Worm (Caenorhabditis elegans): ENCODE measurements around the gene F57B1.1.

DNA sequence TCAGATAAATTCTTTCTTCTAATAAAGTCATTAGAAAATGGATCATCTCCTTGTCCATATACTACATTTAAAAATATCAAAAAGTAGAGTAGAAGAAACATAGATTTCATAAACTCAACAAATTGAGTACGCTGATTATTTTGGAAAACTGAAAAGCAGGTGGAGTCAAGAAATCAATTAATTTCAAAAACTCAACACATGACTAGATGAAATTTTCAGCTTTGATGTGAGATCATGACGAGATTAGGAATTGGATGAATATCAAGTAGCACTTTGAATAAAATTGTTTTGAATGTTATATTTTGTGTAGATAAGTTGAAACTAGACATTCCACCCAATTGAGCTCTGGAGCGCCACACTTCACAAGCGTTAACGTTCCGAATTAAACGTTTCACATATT is at the start of gene F57B1.1:
- TF ChIP-seq elt-2 (tag; optimal IDR thresholded peaks at IDR 0.05) (no peak), ceh-90 (tag; optimal IDR thresholded peaks at IDR 0.05) (no peak), dsc-1 (tag; optimal IDR thresholded peaks at IDR 0.05) (no peak), nhr-76 (tag; optimal IDR thresholded peaks at IDR 0.05) (no peak), alr-1 (tag; optimal IDR thresholded peaks at IDR 0.05; ENCODE audit: borderline replicate concordance) (no peak), fkh-10 (GFP tag; optimal IDR thresholded peaks at IDR 0.05) (no peak), ama-1 (optimal IDR thresholded peaks at IDR 0.05) (no peak)

All from whole organism, L1 larva.